Worm (Caenorhabditis elegans) whole organism, L2 larva: ENCODE results near the gene lec-8.

Source experiments
- alr-1 ChIP-seq: fragments of 150-350 bp; optimal IDR thresholded peaks from 2 replicates; lab custom pipeline; 2014; ENCODE audit warnings: missing biosample characterization, missing genetic modification characterization
- aly-2 ChIP-seq: fragments of 150-350 bp; optimal IDR thresholded peaks from 2 replicates; lab custom pipeline; 2014; ENCODE audit warnings: missing biosample characterization, missing genetic modification characterization
- gmeb-1 ChIP-seq: fragments of 150-350 bp; optimal IDR thresholded peaks from 2 replicates; lab custom pipeline; 2014; ENCODE audit warnings: missing biosample characterization, missing genetic modification characterization
- lin-39 ChIP-seq: fragments of 150-350 bp; optimal IDR thresholded peaks from 2 replicates; lab custom pipeline; 2014; ENCODE audit warnings: missing biosample characterization, missing genetic modification reagents, missing genetic modification characterization
- sem-4 ChIP-seq: fragments of 150-350 bp; optimal IDR thresholded peaks from 2 replicates; lab custom pipeline; 2014; ENCODE audit warnings: missing biosample characterization, missing genetic modification reagents, missing genetic modification characterization
- unc-39 ChIP-seq: fragments of 150-350 bp; optimal IDR thresholded peaks from 2 replicates; lab custom pipeline; 2014; ENCODE audit warnings: missing biosample characterization, missing genetic modification characterization
- unc-55 ChIP-seq: fragments of 150-350 bp; sonication (generic microtip); optimal IDR thresholded peaks from 3 replicates; lab custom pipeline; 2014; ENCODE audit warnings: missing biosample characterization, missing genetic modification reagents, missing genetic modification characterization
- unc-62 ChIP-seq: fragments of 150-350 bp; optimal IDR thresholded peaks from 2 replicates; lab custom pipeline; 2014; ENCODE audit warnings: missing biosample characterization, missing genetic modification reagents, missing genetic modification characterization
- zag-1 ChIP-seq: fragments of 150-350 bp; optimal IDR thresholded peaks from 2 replicates; lab custom pipeline; 2014; ENCODE audit warnings: missing biosample characterization, missing genetic modification characterization
- ztf-4 ChIP-seq: fragments of 150-350 bp; optimal IDR thresholded peaks from 2 replicates; lab custom pipeline; 2014; ENCODE audit warnings: missing biosample characterization, missing genetic modification characterization

ce11 chrX:9804735-9805134 is 45.6 kb upstream of the lec-8 start:
- TF ChIP-seq aly-2: no peak
- TF ChIP-seq ztf-4 (tag; lab: Kevin White, UChicago): no peak
- TF ChIP-seq zag-1 (tag; lab: Kevin White, UChicago): no peak
- TF ChIP-seq unc-39 (tag; lab: Kevin White, UChicago): no peak
- TF ChIP-seq sem-4 (tag; lab: Kevin White, UChicago): no peak
- TF ChIP-seq alr-1 (tag; lab: Kevin White, UChicago): no peak
- TF ChIP-seq unc-62 (GFP tag; lab: Kevin White, UChicago): no peak
- no peak for TF ChIP-seq lin-39 (tag; lab: Kevin White, UChicago)
- TF ChIP-seq unc-55 (GFP tag; lab: Kevin White, UChicago): no peak
- TF ChIP-seq gmeb-1 (tag; lab: Kevin White, UChicago): no peak
